Worm (Caenorhabditis elegans) whole organism, young adult: Measurements from ENCODE around the gene irld-2.

ENCODE experiments used
- B0019.2 ChIP-seq: fragments of 200-800 bp; sonication (Bioruptor generic); conservative IDR thresholded peaks from 2 replicates; pipeline ENCODE4 v1.3.6; 2022; ENCODE audit warnings: missing genetic modification reagents, missing genetic modification characterization, missing compliant biosample characterization
- B0261.1 ChIP-seq: sonication (generic microtip); optimal IDR thresholded peaks from 2 replicates; lab custom pipeline; 2016; ENCODE audit warnings: mild to moderate bottlenecking, missing genetic modification characterization, moderate library complexity, missing compliant biosample characterization
- B0336.3 ChIP-seq: fragments of 200-800 bp; sonication (Bioruptor generic); IDR thresholded peaks from 2 replicates; pipeline ENCODE4 v1.3.6; 2022; ENCODE audit warnings: missing genetic modification characterization, missing compliant biosample characterization
- C06A6.2 ChIP-seq: fragments of 200-800 bp; sonication (Bioruptor generic); conservative IDR thresholded peaks from 2 replicates; pipeline ENCODE4 v1.3.6; 2022; ENCODE audit warnings: missing genetic modification characterization, missing compliant biosample characterization
- D2030.7 ChIP-seq: fragments of 200-800 bp; sonication (Bioruptor generic); IDR thresholded peaks from 2 replicates; pipeline ENCODE4 v1.3.6; 2022; ENCODE audit warnings: missing genetic modification reagents, missing genetic modification characterization, missing compliant biosample characterization
- F10E7.11 ChIP-seq: sonication (generic microtip); optimal IDR thresholded peaks from 2 replicates; lab custom pipeline; 2017; ENCODE audit warnings: mild to moderate bottlenecking, missing genetic modification characterization, moderate library complexity, missing compliant biosample characterization
- F37B4.10 ChIP-seq: fragments of 200-800 bp; sonication (Bioruptor generic); IDR thresholded peaks from 2 replicates; pipeline ENCODE4 v1.3.6; 2022; ENCODE audit warnings: missing genetic modification characterization, missing compliant biosample characterization
- F49E8.2 ChIP-seq: sonication (generic microtip); optimal IDR thresholded peaks from 3 replicates; lab custom pipeline; 2017; ENCODE audit warnings: missing genetic modification characterization, mild to moderate bottlenecking, missing compliant biosample characterization, antibody characterized with exemption, moderate library complexity; ENCODE audit not compliant: insufficient read depth
- T26A5.8 ChIP-seq: sonication (generic microtip); optimal IDR thresholded peaks from 2 replicates; lab custom pipeline; 2016; ENCODE audit warnings: missing genetic modification characterization, missing compliant biosample characterization
- Y56A3A.18 ChIP-seq: fragments of 200-800 bp; sonication (Bioruptor generic); IDR thresholded peaks from 2 replicates; pipeline ENCODE4 v1.3.6; 2022; ENCODE audit warnings: missing genetic modification reagents, missing genetic modification characterization, missing compliant biosample characterization
- Y79H2A.3 ChIP-seq: fragments of 200-800 bp; sonication (Bioruptor generic); conservative IDR thresholded peaks from 2 replicates; pipeline ENCODE4 v1.3.6; 2022; ENCODE audit warnings: missing genetic modification reagents, missing genetic modification characterization, missing compliant biosample characterization
- Y95B8A.8 ChIP-seq: fragments of 200-800 bp; sonication (Bioruptor generic); IDR thresholded peaks from 2 replicates; pipeline ENCODE4 v1.3.6; 2022; ENCODE audit warnings: missing genetic modification reagents, missing genetic modification characterization, missing compliant biosample characterization
- ZK185.1 ChIP-seq: sonication (generic microtip); optimal IDR thresholded peaks from 2 replicates; lab custom pipeline; 2016; ENCODE audit warnings: mild to moderate bottlenecking, missing genetic modification characterization, missing compliant biosample characterization; ENCODE audit not compliant: poor library complexity, severe bottlenecking
- aptf-3 ChIP-seq: fragments of 200-800 bp; sonication (Bioruptor generic); IDR thresholded peaks from 2 replicates; pipeline ENCODE4 v1.3.6; 2022; ENCODE audit warnings: missing genetic modification characterization, missing compliant biosample characterization
- attf-5 ChIP-seq: fragments of 200-800 bp; sonication (Bioruptor generic); optimal IDR thresholded peaks from 2 replicates; lab custom pipeline; 2018; ENCODE audit warnings: mild to moderate bottlenecking, missing genetic modification characterization, missing compliant biosample characterization
- ccch-3 ChIP-seq: fragments of 200-800 bp; sonication (Bioruptor generic); optimal IDR thresholded peaks from 2 replicates; lab custom pipeline; 2018; ENCODE audit warnings: mild to moderate bottlenecking, missing genetic modification characterization, missing compliant biosample characterization
- ceh-100 ChIP-seq: fragments of 200-800 bp; sonication (Bioruptor generic); IDR thresholded peaks from 2 replicates; pipeline ENCODE4 v1.3.6; 2022; ENCODE audit warnings: missing genetic modification reagents, missing genetic modification characterization, missing compliant biosample characterization
- die-1 ChIP-seq: sonication (generic microtip); optimal IDR thresholded peaks from 2 replicates; lab custom pipeline; 2016; ENCODE audit warnings: missing genotype, mild to moderate bottlenecking, missing genetic modification characterization, missing compliant biosample characterization
- dox-1 ChIP-seq: fragments of 200-800 bp; sonication (Bioruptor generic); IDR thresholded peaks from 2 replicates; pipeline ENCODE4 v1.3.6; 2022; ENCODE audit warnings: missing genetic modification reagents, missing genetic modification characterization, missing compliant biosample characterization
- dpl-1 ChIP-seq: fragments of 150-350 bp; optimal IDR thresholded peaks from 2 replicates; lab custom pipeline; 2014; ENCODE audit warnings: missing biosample characterization, missing genetic modification reagents, missing genetic modification characterization
- egl-44 ChIP-seq: fragments of 200-800 bp; sonication (Bioruptor generic); IDR thresholded peaks from 2 replicates; pipeline ENCODE4 v1.3.6; 2022; ENCODE audit warnings: missing genetic modification reagents, missing genetic modification characterization, missing compliant biosample characterization
- hlh-12 ChIP-seq: sonication (generic microtip); optimal IDR thresholded peaks from 2 replicates; lab custom pipeline; 2016; ENCODE audit warnings: missing genetic modification characterization, missing compliant biosample characterization
- hmg-1.2 ChIP-seq: fragments of 200-800 bp; sonication (Bioruptor generic); IDR thresholded peaks from 2 replicates; pipeline ENCODE4 v1.3.6; 2022; ENCODE audit warnings: missing genetic modification reagents, missing genetic modification characterization, missing compliant biosample characterization
- hrde-1 ChIP-seq: sonication (generic microtip); optimal IDR thresholded peaks from 2 replicates; lab custom pipeline; 2016; ENCODE audit warnings: missing genetic modification characterization, mild to moderate bottlenecking, missing compliant biosample characterization, moderate library complexity, missing genotype, missing genetic modification reagents, borderline replicate concordance
- let-607 ChIP-seq, 2 experiments: fragments of 200-800 bp in 1 of 2; sonication (Bioruptor generic) in 1 of 2; sonication (generic microtip) in 1 of 2; optimal IDR thresholded peaks; 2 replicates each; lab custom pipeline; 2016 to 2018; ENCODE audit warnings: mild to moderate bottlenecking in 2 of 2, missing compliant biosample characterization in 2 of 2, missing genetic modification characterization in 2 of 2, moderate library complexity in 2 of 2, missing genotype in 1 of 2
- lin-40 ChIP-seq: sonication (generic microtip); optimal IDR thresholded peaks from 2 replicates; lab custom pipeline; 2016; ENCODE audit warnings: missing genetic modification characterization, mild to moderate bottlenecking, missing compliant biosample characterization, missing genotype, missing genetic modification reagents
- lin-54 ChIP-seq: fragments of 200-800 bp; sonication (Bioruptor generic); optimal IDR thresholded peaks from 2 replicates; lab custom pipeline; 2018; ENCODE audit warnings: mild to moderate bottlenecking, missing genetic modification characterization, missing compliant biosample characterization
- lir-1 ChIP-seq: fragments of 200-800 bp; sonication (Bioruptor generic); conservative IDR thresholded peaks from 2 replicates; pipeline ENCODE4 v1.3.6; 2022; ENCODE audit warnings: missing genetic modification reagents, missing genetic modification characterization, missing compliant biosample characterization
- madf-3 ChIP-seq: fragments of 200-800 bp; sonication (Bioruptor generic); IDR thresholded peaks from 2 replicates; pipeline ENCODE4 v1.3.6; 2022; ENCODE audit warnings: missing genetic modification reagents, missing genetic modification characterization, missing compliant biosample characterization
- mcd-1 ChIP-seq: fragments of 200-800 bp; sonication (Bioruptor generic); IDR thresholded peaks from 2 replicates; pipeline ENCODE4 v1.3.6; 2022; ENCODE audit warnings: missing genetic modification reagents, missing genetic modification characterization, missing compliant biosample characterization
- mel-28 ChIP-seq: sonication (generic microtip); optimal IDR thresholded peaks from 2 replicates; lab custom pipeline; 2016; ENCODE audit warnings: borderline replicate concordance, mild to moderate bottlenecking, missing genetic modification characterization, missing compliant biosample characterization
- mes-4 ChIP-seq: sonication (generic microtip); optimal IDR thresholded peaks from 2 replicates; lab custom pipeline; 2016; ENCODE audit warnings: missing genotype, missing genetic modification characterization, missing compliant biosample characterization
- nfya-2 ChIP-seq: fragments of 200-800 bp; sonication (Bioruptor generic); IDR thresholded peaks from 2 replicates; pipeline ENCODE4 v1.3.6; 2022; ENCODE audit warnings: missing genetic modification reagents, missing genetic modification characterization, missing compliant biosample characterization
- nfyb-1 ChIP-seq: fragments of 200-800 bp; sonication (Bioruptor generic); IDR thresholded peaks from 2 replicates; pipeline ENCODE4 v1.3.6; 2022; ENCODE audit warnings: missing genetic modification reagents, missing genetic modification characterization, missing compliant biosample characterization
- nhr-90 ChIP-seq: sonication (generic microtip); optimal IDR thresholded peaks from 2 replicates; lab custom pipeline; 2016; ENCODE audit warnings: missing genotype, mild to moderate bottlenecking, missing genetic modification characterization, missing compliant biosample characterization
- pbrm-1 ChIP-seq: fragments of 200-800 bp; sonication (Bioruptor generic); IDR thresholded peaks from 2 replicates; pipeline ENCODE4 v1.3.6; 2022; ENCODE audit warnings: missing genetic modification reagents, missing genetic modification characterization, missing compliant biosample characterization
- pha-4 ChIP-seq: fragments of 150-350 bp; sonication (generic microtip); optimal IDR thresholded peaks from 2 replicates; lab custom pipeline; 2014; ENCODE audit warnings: missing biosample characterization, missing genetic modification reagents, missing genetic modification characterization
- rpc-1 ChIP-seq, 2 experiments: fragments of 150-350 bp in 1 of 2; sonication (generic microtip) in 1 of 2; optimal IDR thresholded peaks; 2 replicates each; lab custom pipeline; 2014 to 2018; ENCODE audit warnings: missing biosample characterization in 1 of 2, missing genetic modification characterization in 1 of 2, missing genetic modification reagents in 1 of 2, missing genotype in 1 of 2
- sdz-38 ChIP-seq: sonication (generic microtip); optimal IDR thresholded peaks from 2 replicates; lab custom pipeline; 2016; ENCODE audit warnings: missing genotype, missing genetic modification characterization, missing compliant biosample characterization
- sea-2 ChIP-seq: fragments of 200-800 bp; sonication (Bioruptor generic); IDR thresholded peaks from 2 replicates; pipeline ENCODE4 v1.3.6; 2022; ENCODE audit warnings: missing genetic modification characterization, missing compliant biosample characterization
- snpc-3.4 ChIP-seq: sonication (generic microtip); optimal IDR thresholded peaks from 2 replicates; lab custom pipeline; 2017; ENCODE audit warnings: missing genetic modification characterization, mild to moderate bottlenecking, missing compliant biosample characterization, antibody characterized with exemption, moderate library complexity, missing genotype, missing genetic modification reagents
- somi-1 ChIP-seq: fragments of 200-800 bp; sonication (Bioruptor generic); optimal IDR thresholded peaks from 2 replicates; lab custom pipeline; 2018; ENCODE audit warnings: mild to moderate bottlenecking, missing genetic modification characterization, missing compliant biosample characterization
- tbp1 ChIP-seq: fragments of 200-800 bp; sonication (Bioruptor generic); optimal IDR thresholded peaks from 2 replicates; lab custom pipeline; 2018; ENCODE audit warnings: mild to moderate bottlenecking, missing genetic modification characterization, missing compliant biosample characterization
- xnd-1 ChIP-seq: sonication (generic microtip); optimal IDR thresholded peaks from 2 replicates; lab custom pipeline; 2016; ENCODE audit warnings: missing genotype, missing genetic modification reagents, missing genetic modification characterization, missing compliant biosample characterization
- ztf-22 ChIP-seq: fragments of 200-800 bp; sonication (Bioruptor generic); optimal IDR thresholded peaks from 2 replicates; lab custom pipeline; 2018; ENCODE audit warnings: mild to moderate bottlenecking, missing genetic modification characterization, moderate library complexity, missing compliant biosample characterization
- ztf-26 ChIP-seq: sonication (generic microtip); optimal IDR thresholded peaks from 2 replicates; lab custom pipeline; 2017; ENCODE audit warnings: missing genetic modification characterization, missing compliant biosample characterization
- ztf-28 ChIP-seq: fragments of 200-800 bp; sonication (Bioruptor generic); IDR thresholded peaks from 2 replicates; pipeline ENCODE4 v1.3.6; 2022; ENCODE audit warnings: missing genetic modification reagents, missing genetic modification characterization, missing compliant biosample characterization

Gene irld-2

ce11 chrX:13394971-13395370 is at the start of gene irld-2:
Gene irld-2 (minus strand): TSS chrX:13395071.
- no peak for TF ChIP-seq T26A5.8
- TF ChIP-seq lin-40 (tag; lab: Kevin White, UChicago), result no peak
- TF ChIP-seq tbp1 (GFP tag; lab: Kevin White, UChicago), result no peak
- no peak for TF ChIP-seq pbrm-1
- TF ChIP-seq pha-4 (tag; lab: Kevin White, UChicago), result no peak
- TF ChIP-seq B0336.3 (GFP tag; lab: Robert Waterston, UW), result no peak
- TF ChIP-seq egl-44 (GFP tag; lab: Robert Waterston, UW), result no peak
- no peak for TF ChIP-seq die-1 (tag; lab: Kevin White, UChicago)
- TF ChIP-seq ZK185.1, result no peak
- no peak for TF ChIP-seq Y56A3A.18
- TF ChIP-seq F37B4.10 (GFP tag; lab: Robert Waterston, UW), result no peak
- no peak for TF ChIP-seq lin-54 (GFP tag; lab: Kevin White, UChicago)
- no peak for TF ChIP-seq ceh-100 (GFP tag; lab: Robert Waterston, UW)
- TF ChIP-seq hmg-1.2 (GFP tag; lab: Robert Waterston, UW), result no peak
- no peak for TF ChIP-seq D2030.7
- no peak for TF ChIP-seq F49E8.2 (tag; lab: Kevin White, UChicago)

DNA sequence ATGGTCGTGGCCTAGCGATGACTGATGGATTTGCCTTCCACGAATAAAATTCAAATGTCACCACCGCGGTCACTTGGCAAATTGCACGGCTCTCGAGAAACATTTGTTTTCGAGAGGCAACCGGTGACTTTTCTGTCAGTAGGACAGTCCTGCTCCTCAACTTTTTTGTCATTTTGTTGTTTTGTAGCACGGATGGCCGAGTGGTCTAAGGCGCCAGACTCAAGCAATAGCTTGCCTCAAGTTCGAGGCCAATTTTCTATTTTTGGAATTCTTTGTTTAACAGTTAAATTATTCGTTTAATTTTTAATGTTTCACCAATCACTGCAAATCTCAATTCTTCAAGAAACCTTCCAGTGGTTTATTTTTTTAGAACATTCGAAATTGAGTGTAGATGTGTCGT is 49.4 kb upstream of the irld-2 start:
- TF ChIP-seq mes-4 (no peak), aptf-3 (no peak), B0336.3 (GFP tag; lab: Robert Waterston, UW) (no peak), xnd-1 (tag; lab: Kevin White, UChicago) (no peak), madf-3 (GFP tag; lab: Robert Waterston, UW) (no peak), C06A6.2 (GFP tag; lab: Robert Waterston, UW) (no peak), attf-5 (GFP tag; lab: Kevin White, UChicago) (no peak), F10E7.11 (tag; lab: Kevin White, UChicago) (no peak), Y79H2A.3 (GFP tag; lab: Robert Waterston, UW) (no peak), hlh-12 (tag; lab: Kevin White, UChicago) (no peak), ztf-22 (GFP tag; lab: Kevin White, UChicago) (no peak), rpc-1 (optimal IDR thresholded peaks at IDR 0.05; lab: Kevin White, UChicago) (peak; percentile 63), rpc-1 (tag; optimal IDR thresholded peaks at IDR 0.05; lab: Kevin White, UChicago) (peak; percentile 84), Y56A3A.18 (no peak), tbp1 (GFP tag; lab: Kevin White, UChicago) (peak; percentile 85), sea-2 (GFP tag; lab: Robert Waterston, UW) (no peak), nfya-2 (GFP tag; lab: Robert Waterston, UW) (no peak), D2030.7 (peak; percentile 54), lir-1 (GFP tag; lab: Robert Waterston, UW) (no peak), dox-1 (no peak), B0261.1 (tag; lab: Kevin White, UChicago) (peak; percentile 71), somi-1 (GFP tag; lab: Kevin White, UChicago) (no peak), mcd-1 (GFP tag; lab: Robert Waterston, UW) (no peak), nfyb-1 (GFP tag; lab: Robert Waterston, UW) (no peak), die-1 (tag; lab: Kevin White, UChicago) (peak; percentile 48), snpc-3.4 (tag; lab: Kevin White, UChicago) (no peak), dpl-1 (GFP tag; lab: Kevin White, UChicago) (no peak), Y95B8A.8 (no peak), ccch-3 (GFP tag; lab: Kevin White, UChicago) (no peak), lin-40 (tag; lab: Kevin White, UChicago) (no peak), ztf-28 (GFP tag; lab: Robert Waterston, UW) (no peak), ztf-26 (tag; lab: Kevin White, UChicago) (no peak), let-607 (tag; optimal IDR thresholded peaks at IDR 0.05; lab: Kevin White, UChicago) (no peak), B0019.2 (GFP tag; lab: Robert Waterston, UW) (no peak), sdz-38 (tag; lab: Kevin White, UChicago) (no peak), hrde-1 (tag; lab: Kevin White, UChicago) (no peak), hmg-1.2 (GFP tag; lab: Robert Waterston, UW) (peak; percentile 38; the same call in 1 of the 2 replicates), nhr-90 (tag; lab: Kevin White, UChicago) (peak; percentile 33), mel-28 (tag; lab: Kevin White, UChicago) (no peak)
